Fruit fly (Drosophila melanogaster) whole organism, adult: ENCODE results near the gene CG11134.
A peak's percentile ranks its signal among the peaks of the same experiment; 100 is the strongest.

ENCODE experiments used
- CG11617 ChIP-seq: fragments of 200-800 bp; sonication (Bioruptor generic); optimal IDR thresholded peaks from 2 replicates; lab custom pipeline; 2017; ENCODE audit warnings: mild to moderate bottlenecking, missing biosample characterization, missing genetic modification reagents, missing genetic modification characterization
- CG12768 ChIP-seq: fragments of 200-800 bp; sonication (Bioruptor generic); optimal IDR thresholded peaks from 2 replicates; lab custom pipeline; 2017; ENCODE audit warnings: missing biosample characterization, missing genetic modification characterization, mild to moderate bottlenecking, moderate library complexity, missing genetic modification reagents
- CG14711 ChIP-seq: fragments of 200-800 bp; sonication (Bioruptor generic); optimal IDR thresholded peaks from 2 replicates; lab custom pipeline; 2018; ENCODE audit warnings: missing biosample characterization, mild to moderate bottlenecking, missing genetic modification characterization, moderate library complexity
- CG1620 ChIP-seq: fragments of 200-800 bp; sonication (Bioruptor generic); optimal IDR thresholded peaks from 2 replicates; lab custom pipeline; 2016; ENCODE audit warnings: missing biosample characterization, missing genetic modification characterization
- CG33017 ChIP-seq: fragments of 200-800 bp; sonication (Bioruptor generic); optimal IDR thresholded peaks from 2 replicates; lab custom pipeline; 2018; ENCODE audit warnings: missing biosample characterization, mild to moderate bottlenecking, missing genetic modification characterization, moderate library complexity
- CG5204 ChIP-seq: fragments of 200-800 bp; sonication (Bioruptor generic); optimal IDR thresholded peaks from 2 replicates; lab custom pipeline; 2016; ENCODE audit warnings: missing biosample characterization, missing genetic modification characterization
- CG7045 ChIP-seq: fragments of 200-800 bp; sonication (Bioruptor generic); optimal IDR thresholded peaks from 2 replicates; lab custom pipeline; 2017; ENCODE audit warnings: missing biosample characterization, mild to moderate bottlenecking, missing genetic modification characterization
- CG7101 ChIP-seq: fragments of 200-800 bp; sonication (Bioruptor generic); optimal IDR thresholded peaks from 2 replicates; lab custom pipeline; 2018; ENCODE audit warnings: missing biosample characterization, mild to moderate bottlenecking, missing genetic modification characterization, moderate library complexity
- Clk ChIP-seq: fragments of 200-800 bp; sonication (Bioruptor generic); optimal IDR thresholded peaks from 2 replicates; lab custom pipeline; 2017; ENCODE audit warnings: missing biosample characterization, missing genetic modification characterization
- Crg-1 ChIP-seq: fragments of 200-800 bp; sonication (Bioruptor generic); optimal IDR thresholded peaks from 2 replicates; lab custom pipeline; 2016; ENCODE audit warnings: missing biosample characterization, missing genetic modification characterization
- Hr96 ChIP-seq: fragments of 200-800 bp; sonication (Bioruptor generic); optimal IDR thresholded peaks from 2 replicates; lab custom pipeline; 2016; ENCODE audit warnings: missing biosample characterization, missing genetic modification characterization
- Mnt ChIP-seq: fragments of 200-800 bp; sonication (Bioruptor generic); optimal IDR thresholded peaks from 2 replicates; lab custom pipeline; 2016; ENCODE audit warnings: missing biosample characterization, mild to moderate bottlenecking, missing genetic modification characterization
- bab1 ChIP-seq: fragments of 200-800 bp; sonication (Bioruptor generic); optimal IDR thresholded peaks from 3 replicates; lab custom pipeline; 2019; ENCODE audit warnings: missing biosample characterization, mild to moderate bottlenecking, missing genetic modification characterization, moderate library complexity
- cic ChIP-seq: fragments of 200-800 bp; sonication (Bioruptor generic); optimal IDR thresholded peaks from 2 replicates; lab custom pipeline; 2017; ENCODE audit warnings: missing biosample characterization, mild to moderate bottlenecking, missing genetic modification characterization, moderate library complexity
- cnc ChIP-seq, 2 experiments: fragments of >200 bp; optimal IDR thresholded peaks; 2 replicates each; lab custom pipeline; 2017
- kay ChIP-seq: fragments of 200-800 bp; sonication (Bioruptor generic); peaks from one replicate; lab custom pipeline; 2016; ENCODE audit warnings: missing biosample characterization, missing genetic modification characterization, borderline replicate concordance
- ovo ChIP-seq: fragments of 200-800 bp; sonication (Bioruptor generic); optimal IDR thresholded peaks from 2 replicates; lab custom pipeline; 2016; ENCODE audit warnings: missing biosample characterization, missing genetic modification characterization
- pad ChIP-seq: fragments of 200-800 bp; sonication (Bioruptor generic); optimal IDR thresholded peaks from 3 replicates; lab custom pipeline; 2017; ENCODE audit warnings: missing biosample characterization, missing genetic modification characterization, mild to moderate bottlenecking, moderate library complexity, missing genetic modification reagents
- tj ChIP-seq: fragments of 200-800 bp; sonication (Bioruptor generic); optimal IDR thresholded peaks from 3 replicates; lab custom pipeline; 2017; ENCODE audit warnings: missing biosample characterization, mild to moderate bottlenecking, missing genetic modification characterization, moderate library complexity
- toe ChIP-seq: fragments of 200-800 bp; sonication (Bioruptor generic); optimal IDR thresholded peaks from 2 replicates; lab custom pipeline; 2016; ENCODE audit warnings: missing biosample characterization, missing genetic modification characterization

The CG11134 gene

DNA sequence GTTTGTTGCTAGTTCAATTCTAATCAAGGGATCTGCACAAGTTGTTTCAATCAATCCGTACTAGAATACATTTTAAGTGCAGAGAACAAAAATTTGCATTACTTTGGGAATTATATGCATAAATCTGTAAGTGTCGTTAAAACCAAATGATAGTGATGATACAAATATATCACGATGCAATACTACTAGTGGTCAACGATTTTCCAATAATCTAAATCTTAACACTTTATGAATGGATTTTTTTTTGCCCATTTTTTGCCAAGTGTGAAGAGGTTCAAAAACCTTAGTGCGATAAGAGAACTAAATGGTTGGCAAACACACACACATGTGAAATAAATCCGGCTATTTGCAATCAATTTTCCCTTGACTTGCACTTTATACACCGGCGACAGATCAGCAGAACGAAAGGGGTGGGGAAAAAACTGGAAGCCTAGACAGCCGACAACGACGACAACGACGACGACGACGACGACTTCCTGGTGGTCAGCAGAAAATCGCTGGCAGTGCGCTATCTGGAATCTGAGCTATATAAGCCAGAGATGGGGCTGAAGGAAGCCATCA, 21.3 kb downstream of the CG11134 start, which contains the start of gene Yp3:
TSS of gene Yp3 (plus strand) at position 558 of the 561 bp plus-strand sequence.
- TF ChIP-seq cic: peak; percentile 34
- peak; percentile 23 for TF ChIP-seq kay (GFP tag; lab: Kevin White, UChicago)
- peak; percentile 29 for TF ChIP-seq CG11617 (GFP tag; lab: Kevin White, UChicago)
- no peak for TF ChIP-seq Clk
- peak; percentile 22 for TF ChIP-seq Mnt (GFP tag; lab: Kevin White, UChicago)
- TF ChIP-seq CG33017 (tag; lab: Kevin White, UChicago): no peak
- no peak for TF ChIP-seq CG5204 (GFP tag; lab: Kevin White, UChicago)
- TF ChIP-seq CG7101 (tag; lab: Kevin White, UChicago): peak; percentile 81
- no peak for TF ChIP-seq toe (GFP tag; lab: Kevin White, UChicago)
- peak; percentile 15 for TF ChIP-seq bab1 (GFP tag; lab: Kevin White, UChicago)
- TF ChIP-seq CG12768: no peak
- no peak for TF ChIP-seq Hr96
- TF ChIP-seq ovo: no peak
- peak; percentile 80 for TF ChIP-seq CG14711 (tag; lab: Kevin White, UChicago)
- peak; percentile 59 for TF ChIP-seq pad (GFP tag; lab: Kevin White, UChicago)
- TF ChIP-seq Crg-1 (GFP tag; lab: Kevin White, UChicago): no peak
- TF ChIP-seq tj (GFP tag; lab: Kevin White, UChicago): peak; percentile 100
- TF ChIP-seq CG1620 (GFP tag; lab: Kevin White, UChicago): no peak
- TF ChIP-seq cnc (optimal IDR thresholded peaks at IDR 0.05; lab: Kevin White, UChicago): no peak
- TF ChIP-seq CG7045: no peak

DNA sequence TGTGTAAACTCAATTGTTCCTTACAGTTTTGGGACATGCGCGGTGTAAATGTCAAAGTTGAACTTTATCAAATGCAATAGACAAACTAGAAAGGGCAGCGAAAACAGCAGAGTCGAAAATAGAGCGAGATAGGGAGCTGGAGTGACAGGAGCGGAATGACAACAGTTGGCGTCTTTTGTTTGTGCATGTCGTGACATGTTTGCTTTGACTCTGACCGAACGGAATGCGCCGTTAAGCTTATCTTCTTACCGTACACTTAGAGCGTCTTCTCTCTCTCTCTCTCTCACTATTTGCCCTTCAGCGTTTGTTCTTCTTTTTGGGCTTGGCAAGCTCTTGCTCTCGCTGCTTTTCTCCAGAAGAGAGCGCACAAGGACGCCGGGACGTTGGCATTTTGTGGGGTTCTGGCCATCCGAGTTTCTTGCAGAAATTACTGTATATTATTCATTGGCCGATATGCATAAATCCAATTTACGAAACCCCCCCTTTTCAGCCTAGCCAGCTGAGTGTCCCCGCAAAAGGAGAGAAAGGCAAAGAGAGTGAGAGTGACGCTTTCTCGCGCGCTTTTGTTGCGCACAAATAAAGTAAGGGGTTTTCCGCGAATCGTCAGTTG, 24.1 kb downstream of the CG11134 start:
- TF ChIP-seq ovo (peak; percentile 44), Mnt (GFP tag; lab: Kevin White, UChicago) (no peak)

DNA sequence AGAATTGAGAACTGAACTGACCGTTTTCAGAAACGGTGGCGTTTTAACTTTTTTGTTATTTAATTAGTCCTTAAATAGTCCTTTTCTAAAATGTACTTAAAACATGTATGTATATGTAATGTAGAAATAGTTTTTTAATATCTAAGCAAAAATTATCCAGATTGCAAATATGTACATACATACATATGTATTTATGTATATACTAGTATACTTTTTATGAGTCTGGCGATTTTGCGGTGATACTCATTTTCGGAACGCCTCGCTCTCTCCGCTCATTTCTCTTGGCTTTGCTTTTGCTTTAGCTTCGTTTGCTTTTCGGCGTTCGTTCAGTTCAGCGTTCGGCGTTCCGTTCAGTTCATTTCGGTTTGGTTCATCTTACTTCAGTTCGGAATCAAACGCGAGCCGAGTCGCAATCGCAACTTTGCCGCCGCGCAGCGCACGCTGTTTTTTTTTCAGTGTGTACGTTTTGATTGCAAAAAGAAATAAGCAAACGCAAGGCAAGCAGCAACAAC, 24.7 kb downstream of the CG11134 start, which contains the start of gene rdgB:
TSS of gene rdgB (plus strand) at position 381 of the 512 bp plus-strand sequence.
- TF ChIP-seq CG1620 (GFP tag; lab: Kevin White, UChicago): peak; percentile 83
- peak; percentile 78 for TF ChIP-seq Hr96
- TF ChIP-seq CG11617 (GFP tag; lab: Kevin White, UChicago): peak; percentile 87
- peak; percentile 83 for TF ChIP-seq CG7045
- TF ChIP-seq pad (GFP tag; lab: Kevin White, UChicago): peak; percentile 87
- TF ChIP-seq ovo: peak; percentile 72
- peak; percentile 82 for TF ChIP-seq CG12768
- peak; percentile 69 for TF ChIP-seq Mnt (GFP tag; lab: Kevin White, UChicago)
- peak; percentile 63 for TF ChIP-seq CG33017 (tag; lab: Kevin White, UChicago)
- no peak for TF ChIP-seq cnc (optimal IDR thresholded peaks at IDR 0.05; lab: Kevin White, UChicago)
- peak; percentile 35 for TF ChIP-seq Clk
- peak; percentile 80 for TF ChIP-seq tj (GFP tag; lab: Kevin White, UChicago)
- TF ChIP-seq CG7101 (tag; lab: Kevin White, UChicago): peak; percentile 91
- peak; percentile 75 for TF ChIP-seq bab1 (GFP tag; lab: Kevin White, UChicago)
- peak; percentile 56 for TF ChIP-seq cic
- peak; percentile 87 for TF ChIP-seq Crg-1 (GFP tag; lab: Kevin White, UChicago)
- no peak for TF ChIP-seq kay (GFP tag; lab: Kevin White, UChicago)
- TF ChIP-seq CG5204 (GFP tag; lab: Kevin White, UChicago): peak; percentile 82
- peak; percentile 73 for TF ChIP-seq toe (GFP tag; lab: Kevin White, UChicago)
- TF ChIP-seq CG14711 (tag; lab: Kevin White, UChicago): peak; percentile 78

DNA sequence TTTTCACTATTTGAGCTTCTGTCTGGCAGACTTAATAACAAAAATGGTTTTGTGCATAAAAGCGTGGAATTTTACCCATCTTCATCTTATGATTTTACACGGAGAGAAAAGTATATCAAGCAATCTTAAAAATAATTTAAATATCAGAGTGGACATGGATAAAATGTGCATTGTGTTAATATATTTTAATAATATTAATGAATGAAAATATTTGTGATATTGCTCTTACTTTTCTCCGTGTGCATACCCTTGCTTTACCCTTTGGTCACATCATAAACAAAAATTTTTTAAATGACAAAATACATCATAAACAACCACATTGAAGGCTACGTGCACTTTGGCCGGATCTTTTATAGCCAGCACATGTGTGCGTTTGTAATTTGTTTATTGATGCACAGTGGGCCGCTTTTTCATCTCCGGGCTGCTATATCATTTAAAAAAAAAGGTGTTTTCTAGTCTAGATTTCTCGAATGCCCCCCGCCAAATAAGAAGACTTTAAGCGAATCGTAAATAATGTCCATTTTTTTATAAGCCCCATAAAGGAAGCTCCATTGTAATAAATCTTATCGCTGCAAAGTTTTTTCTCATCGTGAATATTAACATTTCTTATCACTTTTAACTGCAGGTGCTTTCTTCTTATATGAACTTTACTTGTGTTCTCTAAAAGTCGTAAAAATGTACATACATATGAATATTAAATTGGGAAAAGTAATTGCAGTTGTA, 26.8 kb downstream of the CG11134 start:
- no peak for TF ChIP-seq Clk
- TF ChIP-seq toe (GFP tag; lab: Kevin White, UChicago): no peak
- TF ChIP-seq CG33017 (tag; lab: Kevin White, UChicago): peak; percentile 48
- TF ChIP-seq Mnt (GFP tag; lab: Kevin White, UChicago): peak; percentile 70
- TF ChIP-seq cic: peak; percentile 35
- TF ChIP-seq CG7101 (tag; lab: Kevin White, UChicago): peak; percentile 60
- no peak for TF ChIP-seq Crg-1 (GFP tag; lab: Kevin White, UChicago)
- no peak for TF ChIP-seq tj (GFP tag; lab: Kevin White, UChicago)
- no peak for TF ChIP-seq ovo
- TF ChIP-seq Hr96: no peak
- peak; percentile 81 for TF ChIP-seq kay (GFP tag; lab: Kevin White, UChicago)
- TF ChIP-seq CG11617 (GFP tag; lab: Kevin White, UChicago): peak; percentile 27
- no peak for TF ChIP-seq cnc (optimal IDR thresholded peaks at IDR 0.05; lab: Kevin White, UChicago)
- peak; percentile 58 for TF ChIP-seq CG14711 (tag; lab: Kevin White, UChicago)
- TF ChIP-seq pad (GFP tag; lab: Kevin White, UChicago): no peak
- TF ChIP-seq CG5204 (GFP tag; lab: Kevin White, UChicago): no peak
- TF ChIP-seq CG1620 (GFP tag; lab: Kevin White, UChicago): no peak
- no peak for TF ChIP-seq CG12768
- no peak for TF ChIP-seq CG7045
- TF ChIP-seq bab1 (GFP tag; lab: Kevin White, UChicago): peak; percentile 61

DNA sequence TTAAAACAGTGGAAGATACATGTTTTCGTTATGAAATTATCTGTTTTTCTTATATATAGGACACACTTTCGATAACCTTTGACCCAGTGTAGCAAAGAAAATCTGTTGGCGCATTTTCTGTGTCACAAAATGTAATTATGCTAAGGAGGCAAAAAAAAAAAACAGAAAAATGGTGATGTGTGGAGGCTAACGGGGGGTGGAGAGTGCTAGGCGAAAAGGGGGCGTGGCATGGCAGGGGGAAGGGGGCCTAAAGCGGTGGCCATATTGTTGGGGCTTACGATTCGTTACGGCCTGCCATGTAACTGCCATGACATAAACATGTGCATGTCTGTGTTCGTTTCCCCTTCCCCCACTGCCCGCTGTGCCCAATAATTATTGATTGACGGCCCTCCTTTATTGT, 27.5 kb downstream of the CG11134 start:
- TF ChIP-seq CG33017 (tag; lab: Kevin White, UChicago) (no peak), tj (GFP tag; lab: Kevin White, UChicago) (peak; percentile 56)
